Worm (Caenorhabditis elegans): ENCODE data around the gene F58G1.2.

- TF ChIP-seq klf-2 (GFP tag; conservative IDR thresholded peaks at IDR 0.05): no peak
- TF ChIP-seq ztf-23 (GFP tag; IDR thresholded peaks at IDR 0.05): no peak
- no peak for TF ChIP-seq flt-1 (GFP tag; IDR thresholded peaks at IDR 0.05)
- no peak for TF ChIP-seq cog-1 (tag; optimal IDR thresholded peaks at IDR 0.05)
- TF ChIP-seq T22C8.4 (GFP tag; IDR thresholded peaks at IDR 0.05): no peak
- no peak for TF ChIP-seq tab-1 (GFP tag; IDR thresholded peaks at IDR 0.05)
- no peak for TF ChIP-seq med-1 (GFP tag; optimal IDR thresholded peaks at IDR 0.05; ENCODE audit: insufficient read depth)
- TF ChIP-seq ref-1 (GFP tag; conservative IDR thresholded peaks at IDR 0.05): no peak
- no peak for TF ChIP-seq ztf-29 (GFP tag; IDR thresholded peaks at IDR 0.05)
Measured at ce11 chrII:12921478-12921877, 2.7 kb upstream of the F58G1.2 start.

All from whole organism, midembryonic.